Fruit fly (Drosophila melanogaster) whole organism, embryonic: ENCODE data around the gene Pex2.
A peak's percentile ranks its signal among the peaks of the same experiment; 100 is the strongest.

Experiments
- B-H2 ChIP-seq: fragments of 200-800 bp; sonication (Bioruptor generic); optimal IDR thresholded peaks from 2 replicates; lab custom pipeline; 2018; ENCODE audit warnings: missing biosample characterization, mild to moderate bottlenecking, missing genetic modification characterization
- CG10209 ChIP-seq: fragments of 200-800 bp; sonication (Bioruptor generic); optimal IDR thresholded peaks from 3 replicates; lab custom pipeline; 2017; ENCODE audit warnings: missing biosample characterization, mild to moderate bottlenecking, missing genetic modification characterization, missing genetic modification reagents
- CG10321 ChIP-seq: fragments of 200-800 bp; sonication (Bioruptor generic); IDR thresholded peaks from 2 replicates; pipeline ENCODE4 v1.3.6; 2022; ENCODE audit warnings: missing biosample characterization, missing genetic modification characterization
- CG10565 ChIP-seq: fragments of 200-800 bp; sonication (Bioruptor generic); optimal IDR thresholded peaks from 3 replicates; lab custom pipeline; 2016; ENCODE audit warnings: missing biosample characterization, mild to moderate bottlenecking, missing genetic modification characterization
- CG11723 ChIP-seq: fragments of 200-800 bp; sonication (Bioruptor generic); optimal IDR thresholded peaks from 2 replicates; lab custom pipeline; 2017; ENCODE audit warnings: missing biosample characterization, mild to moderate bottlenecking, missing genetic modification characterization
- CG12219 ChIP-seq: fragments of 200-800 bp; sonication (Bioruptor generic); optimal IDR thresholded peaks from 3 replicates; lab custom pipeline; 2018; ENCODE audit warnings: missing biosample characterization, mild to moderate bottlenecking, missing genetic modification characterization
- CG12299 ChIP-seq: fragments of 200-800 bp; sonication (Bioruptor generic); optimal IDR thresholded peaks from 2 replicates; lab custom pipeline; 2018; ENCODE audit warnings: missing biosample characterization, mild to moderate bottlenecking, missing genetic modification characterization
- CG13624 ChIP-seq: fragments of 200-800 bp; sonication (Bioruptor generic); optimal IDR thresholded peaks from 2 replicates; lab custom pipeline; 2016; ENCODE audit warnings: missing biosample characterization, missing genetic modification characterization
- CG13775 ChIP-seq: fragments of 200-800 bp; sonication (Bioruptor generic); optimal IDR thresholded peaks from 3 replicates; lab custom pipeline; 2017; ENCODE audit warnings: missing biosample characterization, mild to moderate bottlenecking, missing genetic modification characterization
- CG13894 ChIP-seq: fragments of 200-800 bp; sonication (Bioruptor generic); optimal IDR thresholded peaks from 3 replicates; lab custom pipeline; 2018; ENCODE audit warnings: missing biosample characterization, mild to moderate bottlenecking, missing genetic modification characterization, moderate library complexity
- CG14965 ChIP-seq: fragments of 200-800 bp; sonication (Bioruptor generic); optimal IDR thresholded peaks from 2 replicates; lab custom pipeline; 2016; ENCODE audit warnings: missing biosample characterization, missing genetic modification characterization, borderline replicate concordance
- CG15479 ChIP-seq: fragments of 200-800 bp; sonication (Bioruptor generic); optimal IDR thresholded peaks from 3 replicates; lab custom pipeline; 2019; ENCODE audit warnings: missing biosample characterization, mild to moderate bottlenecking, missing genetic modification characterization, moderate library complexity
- CG16779 ChIP-seq: fragments of 200-800 bp; sonication (Bioruptor generic); IDR thresholded peaks from 2 replicates; pipeline ENCODE4 v1.3.6; 2022; ENCODE audit warnings: missing biosample characterization, missing genetic modification characterization
- CG17612 ChIP-seq: fragments of 200-800 bp; sonication (Bioruptor generic); IDR thresholded peaks from 2 replicates; pipeline ENCODE4 v1.3.6; 2022; ENCODE audit warnings: missing biosample characterization, missing genetic modification characterization
- CG17802 ChIP-seq: fragments of 200-800 bp; sonication (Bioruptor generic); optimal IDR thresholded peaks from 2 replicates; lab custom pipeline; 2018; ENCODE audit warnings: missing biosample characterization, mild to moderate bottlenecking, missing genetic modification characterization, moderate library complexity
- CG1792 ChIP-seq: fragments of 200-800 bp; sonication (Bioruptor generic); optimal IDR thresholded peaks from 2 replicates; lab custom pipeline; 2016; ENCODE audit warnings: missing biosample characterization, missing genetic modification characterization
- CG18262 ChIP-seq: fragments of 200-800 bp; optimal IDR thresholded peaks from 3 replicates; lab custom pipeline; 2019; ENCODE audit warnings: missing biosample characterization, mild to moderate bottlenecking, missing genetic modification characterization, moderate library complexity
- CG1832 ChIP-seq: fragments of 200-800 bp; sonication (Bioruptor generic); optimal IDR thresholded peaks from 2 replicates; lab custom pipeline; 2017; ENCODE audit warnings: missing biosample characterization, mild to moderate bottlenecking, missing genetic modification characterization, inconsistent platforms
- CG2202 ChIP-seq: fragments of 200-800 bp; sonication (Bioruptor generic); optimal IDR thresholded peaks from 2 replicates; lab custom pipeline; 2018; ENCODE audit warnings: missing biosample characterization, mild to moderate bottlenecking, missing genetic modification characterization
- CG32772 ChIP-seq: fragments of 200-800 bp; sonication (Bioruptor generic); IDR thresholded peaks from 2 replicates; pipeline ENCODE4 v1.3.6; 2022; ENCODE audit warnings: missing biosample characterization, missing genetic modification characterization
- CG33213 ChIP-seq: fragments of 200-800 bp; sonication (Bioruptor generic); optimal IDR thresholded peaks from 3 replicates; lab custom pipeline; 2016; ENCODE audit warnings: missing biosample characterization, missing genetic modification characterization
- CG3726 ChIP-seq: fragments of 200-800 bp; sonication (Bioruptor generic); IDR thresholded peaks from 3 replicates; pipeline ENCODE4, ENCODE4 v1.3.6; 2022; ENCODE audit warnings: missing biosample characterization, missing genetic modification characterization
- CG4707 ChIP-seq: fragments of 200-800 bp; sonication (Bioruptor generic); optimal IDR thresholded peaks from 2 replicates; lab custom pipeline; 2018; ENCODE audit warnings: missing biosample characterization, mild to moderate bottlenecking, missing genetic modification characterization, moderate library complexity
- CG7745 ChIP-seq: fragments of 200-800 bp; sonication (Bioruptor generic); optimal IDR thresholded peaks from 2 replicates; lab custom pipeline; 2018; ENCODE audit warnings: missing biosample characterization, mild to moderate bottlenecking, missing genetic modification characterization, moderate library complexity
- CG9609 ChIP-seq: fragments of 200-800 bp; sonication (Bioruptor generic); optimal IDR thresholded peaks from 3 replicates; lab custom pipeline; 2016; ENCODE audit warnings: missing biosample characterization, missing genetic modification characterization
- Hmx ChIP-seq: fragments of 200-800 bp; sonication (Bioruptor generic); optimal IDR thresholded peaks from 2 replicates; lab custom pipeline; 2016; ENCODE audit warnings: missing biosample characterization, missing genetic modification characterization
- Meics ChIP-seq: fragments of 200-800 bp; sonication (Bioruptor generic); optimal IDR thresholded peaks from 2 replicates; lab custom pipeline; 2017; ENCODE audit warnings: missing biosample characterization, mild to moderate bottlenecking, missing genetic modification characterization
- NK7.1 ChIP-seq: fragments of 200-800 bp; sonication (Bioruptor generic); optimal IDR thresholded peaks from 3 replicates; lab custom pipeline; 2016; ENCODE audit warnings: missing biosample characterization, missing genetic modification characterization
- Nf-YC ChIP-seq: fragments of 200-800 bp; optimal IDR thresholded peaks from 3 replicates; lab custom pipeline; 2019; ENCODE audit warnings: missing biosample characterization, mild to moderate bottlenecking, missing genetic modification characterization, moderate library complexity
- Poxn ChIP-seq: fragments of 200-800 bp; sonication (Bioruptor generic); IDR thresholded peaks from 2 replicates; pipeline ENCODE4 v1.3.6; 2022; ENCODE audit warnings: missing biosample characterization, missing genetic modification characterization
- Sox100B ChIP-seq: fragments of 200-800 bp; sonication (Bioruptor generic); optimal IDR thresholded peaks from 3 replicates; lab custom pipeline; 2018; ENCODE audit warnings: missing biosample characterization, mild to moderate bottlenecking, missing genetic modification characterization
- Sry-β ChIP-seq: fragments of 200-800 bp; sonication (Bioruptor generic); optimal IDR thresholded peaks from 2 replicates; lab custom pipeline; 2018; ENCODE audit warnings: missing biosample characterization, mild to moderate bottlenecking, missing genetic modification characterization, moderate library complexity
- Trl ChIP-seq, 3 experiments: fragments of >200 bp in 2 of 3; fragments of 200-800 bp in 1 of 3; sonication (Bioruptor generic) in 1 of 3; optimal IDR thresholded peaks; 2 replicates in 1 of 3; 3 replicates in 2 of 3; lab custom pipeline; 2016 to 2017; ENCODE audit warnings: missing biosample characterization in 1 of 3, missing genetic modification characterization in 1 of 3
- ara ChIP-seq: fragments of 200-800 bp; sonication (Bioruptor generic); IDR thresholded peaks from 2 replicates; pipeline ENCODE4 v1.3.6; 2022; ENCODE audit warnings: missing biosample characterization, missing genetic modification characterization
- bcd ChIP-seq: fragments of 200-800 bp; sonication (Bioruptor generic); optimal IDR thresholded peaks from 2 replicates; lab custom pipeline; 2017; ENCODE audit warnings: missing biosample characterization, mild to moderate bottlenecking, missing genetic modification characterization
- chm ChIP-seq: fragments of 200-800 bp; sonication (Bioruptor generic); IDR thresholded peaks from 2 replicates; pipeline ENCODE4 v1.3.6; 2022; ENCODE audit warnings: missing biosample characterization, missing genetic modification characterization
- en ChIP-seq: fragments of 200-800 bp; sonication (Bioruptor generic); optimal IDR thresholded peaks from 2 replicates; lab custom pipeline; 2016; ENCODE audit warnings: missing biosample characterization, missing genetic modification characterization
- ftz-f1 ChIP-seq: fragments of 200-800 bp; sonication (Bioruptor generic); optimal IDR thresholded peaks from 2 replicates; lab custom pipeline; 2016; ENCODE audit warnings: missing biosample characterization, missing genetic modification characterization
- gcm ChIP-seq: fragments of 200-800 bp; sonication (Bioruptor generic); optimal IDR thresholded peaks from 2 replicates; lab custom pipeline; 2019; ENCODE audit warnings: missing biosample characterization, mild to moderate bottlenecking, missing genetic modification characterization, moderate library complexity
- inv ChIP-seq: fragments of 200-800 bp; sonication (Bioruptor generic); IDR thresholded peaks from 2 replicates; pipeline ENCODE4 v1.3.6; 2022; ENCODE audit warnings: missing biosample characterization, missing genetic modification characterization; ENCODE audit not compliant: partially characterized antibody
- ken ChIP-seq: fragments of 200-800 bp; sonication (Bioruptor generic); IDR thresholded peaks from 3 replicates; pipeline ENCODE4 v1.3.6; 2022; ENCODE audit warnings: missing biosample characterization, missing genetic modification characterization
- lbe ChIP-seq: fragments of 200-800 bp; sonication (Bioruptor generic); optimal IDR thresholded peaks from 2 replicates; lab custom pipeline; 2016; ENCODE audit warnings: missing biosample characterization, mild to moderate bottlenecking, missing genetic modification characterization
- oc ChIP-seq: fragments of 200-800 bp; sonication (Bioruptor generic); optimal IDR thresholded peaks from 2 replicates; lab custom pipeline; 2018; ENCODE audit warnings: missing biosample characterization, mild to moderate bottlenecking, missing genetic modification characterization, moderate library complexity
- pnt ChIP-seq: fragments of 200-800 bp; sonication (Bioruptor generic); optimal IDR thresholded peaks from 3 replicates; lab custom pipeline; 2016; ENCODE audit warnings: missing biosample characterization, missing genetic modification characterization
- run ChIP-seq: fragments of 200-800 bp; sonication (Bioruptor generic); optimal IDR thresholded peaks from 3 replicates; lab custom pipeline; 2018; ENCODE audit warnings: missing biosample characterization, mild to moderate bottlenecking, missing genetic modification characterization
- sima ChIP-seq: fragments of 200-800 bp; sonication (Bioruptor generic); optimal IDR thresholded peaks from 2 replicates; lab custom pipeline; 2016; ENCODE audit warnings: missing biosample characterization, missing genetic modification characterization
- tgo ChIP-seq: fragments of 200-800 bp; sonication (Bioruptor generic); IDR thresholded peaks from 3 replicates; pipeline ENCODE4 v1.3.6; 2022; ENCODE audit warnings: missing biosample characterization, missing genetic modification characterization
- tio ChIP-seq: fragments of 200-800 bp; sonication (Bioruptor generic); optimal IDR thresholded peaks from 2 replicates; lab custom pipeline; 2017; ENCODE audit warnings: missing biosample characterization, missing genetic modification characterization, inconsistent platforms

Gene Pex2

DNA sequence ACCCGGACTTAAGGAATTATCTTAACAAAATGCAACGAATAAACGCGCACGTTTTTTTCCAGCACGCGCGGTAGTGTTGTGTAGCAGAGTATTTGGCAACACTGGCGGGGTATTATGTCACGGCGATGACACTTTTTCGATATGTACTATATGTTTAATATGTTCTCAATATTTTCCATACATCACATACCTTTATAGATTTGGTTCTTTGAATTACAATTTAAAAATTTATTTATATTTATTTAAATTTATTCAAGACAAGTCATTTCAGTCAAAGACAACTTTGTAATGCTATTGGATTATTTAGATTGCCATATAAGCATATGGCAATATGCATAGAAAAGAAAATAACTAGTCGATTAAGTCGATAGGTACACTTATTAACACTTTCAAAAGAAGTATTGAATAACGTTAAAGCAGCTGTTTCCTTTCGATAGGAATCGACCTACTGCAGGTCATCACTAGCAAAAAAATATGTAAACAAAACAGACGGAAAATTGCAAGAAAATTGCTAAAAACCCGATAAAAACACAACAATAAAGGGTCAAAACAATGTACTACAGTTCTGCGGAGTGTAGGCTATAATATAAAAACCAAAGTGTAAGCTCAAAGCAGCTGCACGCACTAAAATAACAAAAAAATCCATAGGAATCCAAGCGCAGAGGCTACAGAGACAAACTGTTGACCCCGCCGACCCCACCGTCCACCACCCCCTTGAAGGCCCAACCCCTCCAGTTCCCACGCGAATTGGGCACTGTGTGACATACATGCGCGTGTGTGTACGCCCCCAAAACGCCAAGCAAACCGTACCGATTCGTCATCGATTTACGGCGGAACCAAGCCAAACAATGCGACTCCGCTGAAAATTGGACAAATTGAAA lies 7.5 kb downstream of the Pex2 start, which contains the start of the genes CG7182 and GAPcenA (continued):
- TF ChIP-seq CG1792 (GFP tag; lab: Kevin White, UChicago) = no peak
- TF ChIP-seq ken (GFP tag; lab: Robert Waterston, UW) = peak; percentile 46; the same call in 1 of the 3 replicates
- no peak for TF ChIP-seq CG15479 (GFP tag; lab: Kevin White, UChicago)
- TF ChIP-seq gcm (GFP tag; lab: Kevin White, UChicago) = no peak
- TF ChIP-seq chm (GFP tag; lab: Robert Waterston, UW) = no peak
- TF ChIP-seq tio = no peak
- no peak for TF ChIP-seq Hmx (GFP tag; lab: Kevin White, UChicago)
- peak; percentile 76 for TF ChIP-seq lbe (GFP tag; lab: Kevin White, UChicago)
- peak; percentile 79 for TF ChIP-seq CG18262 (tag; lab: Kevin White, UChicago)
- TF ChIP-seq CG16779 (GFP tag; lab: Robert Waterston, UW) = no peak
- TF ChIP-seq CG32772 (GFP tag; lab: Robert Waterston, UW) = peak; percentile 33; the same call in 1 of the 2 replicates
- peak; percentile 75 for TF ChIP-seq Meics (GFP tag; lab: Kevin White, UChicago)
- no peak for TF ChIP-seq sima (GFP tag; lab: Kevin White, UChicago)
- TF ChIP-seq CG33213 (GFP tag; lab: Kevin White, UChicago) = peak; percentile 35
- peak; percentile 83 for TF ChIP-seq B-H2 (GFP tag; lab: Kevin White, UChicago)
- TF ChIP-seq CG10565 (GFP tag; lab: Kevin White, UChicago) = no peak
- no peak for TF ChIP-seq CG12219
- peak; percentile 46 for TF ChIP-seq tgo
- TF ChIP-seq bcd (GFP tag; lab: Kevin White, UChicago) = peak; percentile 68
- peak; percentile 19 for TF ChIP-seq CG13624 (GFP tag; lab: Kevin White, UChicago)
- TF ChIP-seq CG11723 (GFP tag; lab: Kevin White, UChicago) = peak; percentile 34
- TF ChIP-seq CG13894 (tag; lab: Kevin White, UChicago) = peak; percentile 71
- peak; percentile 79 for TF ChIP-seq CG13775 (GFP tag; lab: Kevin White, UChicago)
- peak; percentile 11 for TF ChIP-seq CG17802 (tag; lab: Kevin White, UChicago)
- peak; percentile 38 for TF ChIP-seq ftz-f1 (GFP tag; lab: Kevin White, UChicago)
- peak; percentile 33 for TF ChIP-seq CG12299 (tag; lab: Kevin White, UChicago)
- no peak for TF ChIP-seq en (GFP tag; lab: Kevin White, UChicago)
- TF ChIP-seq CG14965 = no peak
- no peak for TF ChIP-seq CG10321 (GFP tag; lab: Robert Waterston, UW)
- no peak for TF ChIP-seq CG3726 (GFP tag; lab: Robert Waterston, UW)
- peak; percentile 3 for TF ChIP-seq NK7.1
- no peak for TF ChIP-seq Trl (optimal IDR thresholded peaks at IDR 0.05; lab: Kevin White, UChicago)
- peak; percentile 41 for TF ChIP-seq Trl (GFP tag; optimal IDR thresholded peaks at IDR 0.05; lab: Kevin White, UChicago)
- TF ChIP-seq ara (GFP tag; lab: Robert Waterston, UW) = no peak
- TF ChIP-seq Sox100B (GFP tag; lab: Kevin White, UChicago) = no peak
- TF ChIP-seq CG1832 (GFP tag; lab: Kevin White, UChicago) = no peak
- no peak for TF ChIP-seq run (tag; lab: Kevin White, UChicago)
- no peak for TF ChIP-seq CG17612 (GFP tag; lab: Robert Waterston, UW)
- TF ChIP-seq Sry-β (GFP tag; lab: Kevin White, UChicago) = no peak
- TF ChIP-seq inv (GFP tag; lab: Robert Waterston, UW) = no peak
- TF ChIP-seq CG2202 (tag; lab: Kevin White, UChicago) = peak; percentile 23
- peak; percentile 69 for TF ChIP-seq CG10209 (GFP tag; lab: Kevin White, UChicago)
- no peak for TF ChIP-seq Poxn (GFP tag; lab: Robert Waterston, UW)
- TF ChIP-seq Nf-YC (tag; lab: Kevin White, UChicago) = peak; percentile 77
- no peak for TF ChIP-seq CG4707 (GFP tag; lab: Kevin White, UChicago)
- no peak for TF ChIP-seq CG7745 (tag; lab: Kevin White, UChicago)
- no peak for TF ChIP-seq oc (tag; lab: Kevin White, UChicago)
- TF ChIP-seq pnt (GFP tag; lab: Kevin White, UChicago) = no peak
- TF ChIP-seq CG9609 = peak; percentile 16
